Worm (Caenorhabditis elegans): Measurements from ENCODE around the gene C05D11.1.

ce11 chrIII:6432939-6433338 lies 3.5 kb upstream of the C05D11.1 start, which contains the start of gene vps-16:
- no peak for TF ChIP-seq unc-39 (tag; optimal IDR thresholded peaks at IDR 0.05)
- no peak for TF ChIP-seq dpl-1 (GFP tag; optimal IDR thresholded peaks at IDR 0.05)
- TF ChIP-seq jun-1 (tag; optimal IDR thresholded peaks at IDR 0.05), result no peak
- TF ChIP-seq set-16 (GFP tag; IDR thresholded peaks at IDR 0.05), result no peak
- no peak for TF ChIP-seq daf-19 (GFP tag; conservative IDR thresholded peaks at IDR 0.05)
- no peak for TF ChIP-seq hlh-11 (tag; optimal IDR thresholded peaks at IDR 0.05)
- no peak for TF ChIP-seq nhr-76 (tag; optimal IDR thresholded peaks at IDR 0.05)
- TF ChIP-seq pha-4 (GFP tag; IDR thresholded peaks at IDR 0.05), result no peak
- TF ChIP-seq pha-4 (tag; optimal IDR thresholded peaks at IDR 0.05), result no peak
- no peak for TF ChIP-seq nhr-6 (tag; optimal IDR thresholded peaks at IDR 0.05)

Measured in whole organism, L4 larva.